Fruit fly (Drosophila melanogaster) whole organism, embryonic: ENCODE data around the gene CG4770.

Source experiments
- Antp ChIP-seq: fragments of 200-800 bp; sonication (Bioruptor generic); optimal IDR thresholded peaks from 3 replicates; lab custom pipeline; 2016; ENCODE audit warnings: missing biosample characterization, missing genetic modification characterization
- B-H1 ChIP-seq: fragments of 200-800 bp; sonication (Bioruptor generic); IDR thresholded peaks from 3 replicates; pipeline ENCODE4 v1.3.6; 2022; ENCODE audit warnings: missing biosample characterization, missing genetic modification characterization
- C15 ChIP-seq: fragments of 200-800 bp; sonication (Bioruptor generic); IDR thresholded peaks from 3 replicates; pipeline ENCODE4 v1.3.6; 2022; ENCODE audit warnings: missing biosample characterization, missing genetic modification characterization
- CG12071 ChIP-seq: fragments of 200-800 bp; sonication (Bioruptor generic); optimal IDR thresholded peaks from 3 replicates; lab custom pipeline; 2018; ENCODE audit warnings: missing biosample characterization, mild to moderate bottlenecking, missing genetic modification characterization
- CG12744 ChIP-seq: fragments of 200-800 bp; sonication (Bioruptor generic); optimal IDR thresholded peaks from 2 replicates; lab custom pipeline; 2016; ENCODE audit warnings: missing biosample characterization, missing genetic modification characterization
- CG12769 ChIP-seq: fragments of 200-800 bp; sonication (Bioruptor generic); optimal IDR thresholded peaks from 2 replicates; lab custom pipeline; 2019; ENCODE audit warnings: missing biosample characterization, mild to moderate bottlenecking, missing genetic modification characterization, moderate library complexity
- CG13287 ChIP-seq: fragments of 200-800 bp; sonication (Bioruptor generic); IDR thresholded peaks from 2 replicates; pipeline ENCODE4 v1.3.6; 2022; ENCODE audit warnings: missing biosample characterization, missing genetic modification characterization; ENCODE audit not compliant: partially characterized antibody
- CG13775 ChIP-seq: fragments of 200-800 bp; sonication (Bioruptor generic); optimal IDR thresholded peaks from 3 replicates; lab custom pipeline; 2017; ENCODE audit warnings: missing biosample characterization, mild to moderate bottlenecking, missing genetic modification characterization
- CG13894 ChIP-seq: fragments of 200-800 bp; sonication (Bioruptor generic); optimal IDR thresholded peaks from 3 replicates; lab custom pipeline; 2018; ENCODE audit warnings: missing biosample characterization, mild to moderate bottlenecking, missing genetic modification characterization, moderate library complexity
- CG14050 ChIP-seq: fragments of 200-800 bp; sonication (Bioruptor generic); IDR thresholded peaks from 3 replicates; pipeline ENCODE4 v1.3.6; 2022; ENCODE audit warnings: missing biosample characterization, missing genetic modification characterization
- CG16813 ChIP-seq: fragments of 200-800 bp; sonication (Bioruptor generic); IDR thresholded peaks from 3 replicates; pipeline ENCODE4 v1.3.6; 2022; ENCODE audit warnings: missing biosample characterization, missing genetic modification characterization; ENCODE audit not compliant: partially characterized antibody
- CG18262 ChIP-seq: fragments of 200-800 bp; optimal IDR thresholded peaks from 3 replicates; lab custom pipeline; 2019; ENCODE audit warnings: missing biosample characterization, mild to moderate bottlenecking, missing genetic modification characterization, moderate library complexity
- CG31224 ChIP-seq: fragments of 200-800 bp; sonication (Bioruptor generic); IDR thresholded peaks from 2 replicates; pipeline ENCODE4 v1.3.6; 2022; ENCODE audit warnings: missing biosample characterization, missing genetic modification characterization
- CG31441 ChIP-seq: fragments of 200-800 bp; sonication (Bioruptor generic); IDR thresholded peaks from 2 replicates; pipeline ENCODE4 v1.3.6; 2022; ENCODE audit warnings: missing biosample characterization, missing genetic modification characterization
- CG34376 ChIP-seq: fragments of 200-800 bp; sonication (Bioruptor generic); optimal IDR thresholded peaks from 2 replicates; lab custom pipeline; 2018; ENCODE audit warnings: missing biosample characterization, mild to moderate bottlenecking, missing genetic modification characterization
- CG34422 ChIP-seq: fragments of 200-800 bp; sonication (Bioruptor generic); IDR thresholded peaks from 3 replicates; pipeline ENCODE4 v1.3.6; 2022; ENCODE audit warnings: missing biosample characterization, missing genetic modification characterization
- CG43689 ChIP-seq: fragments of 200-800 bp; sonication (Bioruptor generic); IDR thresholded peaks from 2 replicates; pipeline ENCODE4 v1.3.6; 2022; ENCODE audit warnings: missing biosample characterization, missing genetic modification characterization
- CG5180 ChIP-seq: fragments of 200-800 bp; sonication (Bioruptor generic); optimal IDR thresholded peaks from 3 replicates; lab custom pipeline; 2017; ENCODE audit warnings: missing biosample characterization, missing genetic modification characterization, mild to moderate bottlenecking, moderate library complexity, missing genetic modification reagents
- CG7372 ChIP-seq: fragments of 200-800 bp; sonication (Bioruptor generic); IDR thresholded peaks from 2 replicates; pipeline ENCODE4 v1.3.6; 2022; ENCODE audit warnings: missing biosample characterization, missing genetic modification characterization
- CG8388 ChIP-seq: fragments of 200-800 bp; sonication (Bioruptor generic); optimal IDR thresholded peaks from 2 replicates; lab custom pipeline; 2019; ENCODE audit warnings: missing biosample characterization, mild to moderate bottlenecking, missing genetic modification characterization, moderate library complexity
- Chrac-16 ChIP-seq: fragments of 200-800 bp; sonication (Bioruptor generic); optimal IDR thresholded peaks from 3 replicates; lab custom pipeline; 2016; ENCODE audit warnings: missing biosample characterization, missing genetic modification characterization
- Deaf1 ChIP-seq: fragments of 200-800 bp; optimal IDR thresholded peaks from 3 replicates; lab custom pipeline; 2019; ENCODE audit warnings: missing biosample characterization, mild to moderate bottlenecking, missing genetic modification characterization, moderate library complexity
- Drgx ChIP-seq: fragments of 200-800 bp; sonication (Bioruptor generic); IDR thresholded peaks from 2 replicates; pipeline ENCODE4 v1.3.6; 2022; ENCODE audit warnings: missing biosample characterization, missing genetic modification characterization
- Eip74EF ChIP-seq, 2 experiments: fragments of 200-800 bp in 1 of 2; fragments of >200 bp in 1 of 2; sonication (Bioruptor generic) in 1 of 2; optimal IDR thresholded peaks; 2 replicates each; lab custom pipeline; 2017 to 2019; ENCODE audit warnings: missing biosample characterization in 2 of 2, missing genetic modification characterization in 2 of 2, mild to moderate bottlenecking in 1 of 2, moderate library complexity in 1 of 2
- Gug ChIP-seq: fragments of 200-800 bp; sonication (Bioruptor generic); IDR thresholded peaks from 4 replicates; pipeline ENCODE4 v1.3.6; 2022; ENCODE audit warnings: missing biosample characterization, missing genetic modification characterization
- HHEX ChIP-seq: fragments of 200-800 bp; sonication (Bioruptor generic); optimal IDR thresholded peaks from 3 replicates; lab custom pipeline; 2017; ENCODE audit warnings: missing biosample characterization, mild to moderate bottlenecking, missing genetic modification characterization, missing genetic modification reagents
- Hand ChIP-seq: fragments of 200-800 bp; sonication (Bioruptor generic); optimal IDR thresholded peaks from 2 replicates; lab custom pipeline; 2017; ENCODE audit warnings: mild to moderate bottlenecking, missing biosample characterization, missing genetic modification reagents, missing genetic modification characterization
- HmgZ ChIP-seq: fragments of 200-800 bp; sonication (Bioruptor generic); optimal IDR thresholded peaks from 2 replicates; lab custom pipeline; 2018; ENCODE audit warnings: missing biosample characterization, mild to moderate bottlenecking, missing genetic modification characterization
- Hsf ChIP-seq: fragments of 200-800 bp; sonication (Bioruptor generic); optimal IDR thresholded peaks from 3 replicates; lab custom pipeline; 2016; ENCODE audit warnings: missing biosample characterization, missing genetic modification characterization
- Kr ChIP-seq: fragments of 200-800 bp; sonication (Bioruptor generic); optimal IDR thresholded peaks from 2 replicates; lab custom pipeline; 2017; ENCODE audit warnings: missing biosample characterization, mild to moderate bottlenecking, missing genetic modification characterization
- MBD-R2 ChIP-seq: fragments of 200-800 bp; sonication (Bioruptor generic); IDR thresholded peaks from 2 replicates; pipeline ENCODE4 v1.3.6; 2022; ENCODE audit warnings: missing biosample characterization, missing genetic modification characterization
- NfI ChIP-seq: fragments of 200-800 bp; sonication (Bioruptor generic); optimal IDR thresholded peaks from 3 replicates; lab custom pipeline; 2018; ENCODE audit warnings: missing biosample characterization, mild to moderate bottlenecking, missing genetic modification characterization, moderate library complexity
- Oli ChIP-seq: fragments of 200-800 bp; sonication (Bioruptor generic); optimal IDR thresholded peaks from 2 replicates; lab custom pipeline; 2018; ENCODE audit warnings: missing biosample characterization, mild to moderate bottlenecking, missing genetic modification characterization, moderate library complexity
- Scr ChIP-seq: fragments of 200-800 bp; sonication (Bioruptor generic); IDR thresholded peaks from 2 replicates; pipeline ENCODE4 v1.3.6; 2022; ENCODE audit warnings: missing biosample characterization, missing genetic modification characterization; ENCODE audit not compliant: partially characterized antibody
- Trl ChIP-seq, 3 experiments: fragments of >200 bp in 2 of 3; fragments of 200-800 bp in 1 of 3; sonication (Bioruptor generic) in 1 of 3; optimal IDR thresholded peaks; 2 replicates in 1 of 3; 3 replicates in 2 of 3; lab custom pipeline; 2016 to 2017; ENCODE audit warnings: missing biosample characterization in 1 of 3, missing genetic modification characterization in 1 of 3
- amos ChIP-seq: fragments of 200-800 bp; sonication (Bioruptor generic); IDR thresholded peaks from 2 replicates; pipeline ENCODE4 v1.3.6; 2022; ENCODE audit warnings: missing biosample characterization, missing genetic modification characterization; ENCODE audit not compliant: partially characterized antibody
- cas ChIP-seq: fragments of 200-800 bp; sonication (Bioruptor generic); IDR thresholded peaks from 2 replicates; pipeline ENCODE4 v1.3.6; 2022; ENCODE audit warnings: missing biosample characterization, missing genetic modification characterization
- crol ChIP-seq: fragments of 200-800 bp; sonication (Bioruptor generic); IDR thresholded peaks from 2 replicates; pipeline ENCODE4 v1.3.6; 2022; ENCODE audit warnings: missing biosample characterization, missing genetic modification characterization
- h ChIP-seq: fragments of >200 bp; optimal IDR thresholded peaks from 2 replicates; lab custom pipeline; 2017
- hkb ChIP-seq, 2 experiments: fragments of 200-800 bp in 1 of 2; fragments of >200 bp in 1 of 2; sonication (Bioruptor generic) in 1 of 2; IDR thresholded peaks in 1 of 2; optimal IDR thresholded peaks in 1 of 2; 2 replicates each; pipeline versions ENCODE4 v1.3.6 to Lab custom; 2017 to 2022; ENCODE audit warnings: missing biosample characterization in 1 of 2, missing genetic modification characterization in 1 of 2
- jumu ChIP-seq: fragments of 200-800 bp; sonication (Bioruptor generic); optimal IDR thresholded peaks from 3 replicates; lab custom pipeline; 2016; ENCODE audit warnings: missing biosample characterization, missing genetic modification characterization
- p53 ChIP-seq: fragments of 200-800 bp; sonication (Bioruptor generic); optimal IDR thresholded peaks from 2 replicates; lab custom pipeline; 2016; ENCODE audit warnings: missing biosample characterization, missing genetic modification characterization
- pros ChIP-seq: fragments of 200-800 bp; sonication (Bioruptor generic); optimal IDR thresholded peaks from 3 replicates; lab custom pipeline; 2019; ENCODE audit warnings: missing biosample characterization, mild to moderate bottlenecking, missing genetic modification characterization, moderate library complexity
- run ChIP-seq: fragments of 200-800 bp; sonication (Bioruptor generic); optimal IDR thresholded peaks from 3 replicates; lab custom pipeline; 2018; ENCODE audit warnings: missing biosample characterization, mild to moderate bottlenecking, missing genetic modification characterization
- sens ChIP-seq: fragments of 200-800 bp; sonication (Bioruptor generic); peaks from one replicate; lab custom pipeline; 2016; ENCODE audit warnings: missing biosample characterization, missing genetic modification characterization
- sens-2 ChIP-seq: fragments of 200-800 bp; sonication (Bioruptor generic); IDR thresholded peaks from 2 replicates; pipeline ENCODE4 v1.3.6; 2022; ENCODE audit warnings: missing biosample characterization, missing genetic modification characterization
- shn ChIP-seq: fragments of 200-800 bp; sonication (Bioruptor generic); optimal IDR thresholded peaks from 3 replicates; lab custom pipeline; 2016; ENCODE audit warnings: missing biosample characterization, missing genetic modification characterization
- slbo ChIP-seq: fragments of 200-800 bp; sonication (Bioruptor generic); IDR thresholded peaks from 2 replicates; pipeline ENCODE4 v1.3.6; 2022; ENCODE audit warnings: missing biosample characterization, missing genetic modification characterization
- zen2 ChIP-seq: fragments of 200-800 bp; sonication (Bioruptor generic); IDR thresholded peaks from 3 replicates; pipeline ENCODE4 v1.3.6; 2022; ENCODE audit warnings: missing biosample characterization, missing genetic modification characterization; ENCODE audit not compliant: partially characterized antibody

Gene CG4770

DNA sequence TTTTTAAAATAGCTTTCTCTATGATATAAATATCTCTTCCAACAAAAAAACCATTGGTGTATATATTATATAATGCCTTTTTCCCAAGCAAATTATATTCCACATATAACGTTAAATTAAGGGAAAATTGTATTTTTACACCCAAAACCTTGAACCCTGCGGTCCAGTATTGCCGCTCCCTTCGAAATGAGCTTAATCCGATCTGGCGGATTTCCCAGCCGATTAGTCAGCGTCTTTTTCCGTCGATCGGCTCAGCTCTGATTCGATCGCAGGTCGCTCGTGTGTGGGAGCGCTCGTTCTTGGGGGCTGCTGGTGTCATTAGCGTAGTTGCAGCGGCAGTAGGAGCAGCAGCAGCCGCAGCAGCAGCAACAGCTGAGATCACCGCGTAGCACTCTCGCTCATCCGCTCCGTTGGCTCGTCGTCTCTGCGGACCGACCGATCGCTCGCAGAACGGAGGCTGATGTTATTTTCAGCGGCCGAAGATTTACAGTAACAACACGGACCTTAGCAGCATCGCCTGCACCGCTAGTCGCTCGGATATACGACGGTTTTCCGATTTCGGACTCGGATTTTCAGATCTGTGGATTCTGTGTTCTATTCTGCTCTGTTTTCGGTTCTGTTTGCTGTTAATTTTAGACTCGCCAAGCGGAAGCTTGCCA is 27.8 kb upstream of the CG4770 start, which contains the start of gene CG4733 (continued):
- TF ChIP-seq jumu (GFP tag; lab: Kevin White, UChicago) (no peak), Drgx (peak; percentile 49), slbo (GFP tag; lab: Robert Waterston, UW) (no peak), C15 (GFP tag; lab: Robert Waterston, UW) (no peak), zen2 (GFP tag; lab: Robert Waterston, UW) (peak; percentile 57; the same call in 2 of the 3 replicates), hkb (optimal IDR thresholded peaks at IDR 0.05; lab: Kevin White, UChicago) (no peak), hkb (GFP tag; IDR thresholded peaks at IDR 0.05; lab: Robert Waterston, UW) (no peak), amos (peak; percentile 22; the same call in 1 of the 2 replicates), Hand (GFP tag; lab: Kevin White, UChicago) (no peak), CG5180 (GFP tag; lab: Kevin White, UChicago) (no peak), shn (peak; percentile 5), run (tag; lab: Kevin White, UChicago) (no peak), h (lab: Kevin White, UChicago) (no peak), cas (GFP tag; lab: Robert Waterston, UW) (0 out of 2 replicates have a peak, but pooled peaks have one; percentile 23), CG12769 (tag; lab: Kevin White, UChicago) (peak; percentile 79), crol (GFP tag; lab: Robert Waterston, UW) (no peak), CG13775 (peak; percentile 23), CG12071 (no peak), CG43689 (GFP tag; lab: Robert Waterston, UW) (no peak), Antp (GFP tag; lab: Kevin White, UChicago) (no peak), CG31224 (no peak), CG13287 (peak; percentile 30), Scr (GFP tag; lab: Robert Waterston, UW) (0 out of 2 replicates have a peak, but pooled peaks have one; percentile 10), B-H1 (no peak), CG18262 (peak; percentile 43), pros (GFP tag; lab: Kevin White, UChicago) (no peak), CG7372 (no peak), Oli (tag; lab: Kevin White, UChicago) (no peak), CG8388 (no peak), sens (GFP tag; lab: Kevin White, UChicago) (peak; percentile 57), HmgZ (tag; lab: Kevin White, UChicago) (no peak), Trl (optimal IDR thresholded peaks at IDR 0.05; lab: Kevin White, UChicago) (peak in 1 of 2 experiments; percentile 49), Trl (GFP tag; optimal IDR thresholded peaks at IDR 0.05; lab: Kevin White, UChicago) (no peak), Kr (no peak), Deaf1 (tag; lab: Kevin White, UChicago) (peak; percentile 91), CG34376 (GFP tag; lab: Kevin White, UChicago) (no peak), CG12744 (GFP tag; lab: Kevin White, UChicago) (no peak), HHEX (GFP tag; lab: Kevin White, UChicago) (peak; percentile 30), Gug (GFP tag; lab: Robert Waterston, UW) (no peak), NfI (peak; percentile 8), CG31441 (GFP tag; lab: Robert Waterston, UW) (no peak), CG13894 (tag; lab: Kevin White, UChicago) (no peak), Hsf (no peak), sens-2 (GFP tag; lab: Robert Waterston, UW) (no peak), CG16813 (GFP tag; lab: Robert Waterston, UW) (no peak), CG14050 (GFP tag; lab: Robert Waterston, UW) (no peak), MBD-R2 (GFP tag; lab: Robert Waterston, UW) (no peak), p53 (GFP tag; lab: Kevin White, UChicago) (no peak), CG34422 (GFP tag; lab: Robert Waterston, UW) (no peak), Chrac-16 (peak; percentile 1), Eip74EF (GFP tag; optimal IDR thresholded peaks at IDR 0.05; lab: Kevin White, UChicago) (no peak)
